Worm (Caenorhabditis elegans) whole organism, mixed stage, embryonic: ENCODE data around the gene alh-6.

Experiments
- lsy-2 ChIP-seq: fragments of 150-350 bp; optimal IDR thresholded peaks from 2 replicates; lab custom pipeline; 2014; ENCODE audit warnings: missing biosample characterization, missing genetic modification characterization
- nhr-12 ChIP-seq: fragments of 150-350 bp; optimal IDR thresholded peaks from 2 replicates; lab custom pipeline; 2014; ENCODE audit warnings: missing biosample characterization, missing genetic modification characterization
- unc-62 ChIP-seq: fragments of 150-350 bp; optimal IDR thresholded peaks from 2 replicates; lab custom pipeline; 2014; ENCODE audit warnings: missing biosample characterization, missing genetic modification reagents, missing genetic modification characterization

DNA sequence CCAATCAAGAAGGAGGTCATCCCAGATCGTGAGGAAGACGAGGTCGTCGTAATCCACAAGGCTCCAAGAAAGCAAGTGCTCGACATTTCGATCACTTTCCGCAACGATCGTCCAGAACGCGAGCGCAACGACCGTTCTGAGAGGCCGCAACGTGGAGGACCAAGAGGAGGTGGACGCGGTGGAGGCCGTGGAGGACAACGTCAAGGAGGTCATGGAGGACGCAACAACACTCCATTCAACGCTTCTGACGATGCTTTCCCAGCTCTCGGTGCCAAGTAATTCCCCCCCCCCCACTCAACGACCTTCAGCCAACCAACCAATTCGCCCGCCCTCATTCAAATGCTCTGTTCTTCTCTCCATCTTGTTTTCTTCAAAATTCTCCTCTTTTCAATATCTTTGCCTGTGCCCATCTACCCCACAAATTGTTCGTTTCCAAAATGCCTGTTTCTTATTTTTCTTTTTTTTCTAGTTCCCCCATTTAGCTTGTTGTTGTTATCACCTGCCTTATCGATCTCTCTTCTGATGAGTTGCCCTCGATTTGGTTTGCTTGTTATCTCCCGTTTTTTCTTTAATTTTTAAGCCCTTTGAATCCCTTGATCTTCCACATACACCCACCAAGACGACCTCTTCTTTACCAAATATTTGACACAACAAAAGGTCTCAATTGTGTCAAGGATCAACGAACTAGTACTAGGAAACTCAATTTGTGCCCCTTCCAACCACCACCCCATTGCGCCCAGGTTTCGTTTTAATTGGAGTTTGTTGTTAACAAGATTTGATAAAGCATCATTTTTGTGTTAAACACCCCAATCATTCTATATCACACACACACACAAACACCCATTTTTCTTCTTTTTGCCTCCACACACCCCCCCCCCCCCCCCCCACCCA lies 12.6 kb upstream of the alh-6 start:
- TF ChIP-seq nhr-12 (tag; lab: Kevin White, UChicago) (no peak), unc-62 (GFP tag; lab: Kevin White, UChicago) (no peak), lsy-2 (tag; lab: Kevin White, UChicago) (no peak)
